Worm (Caenorhabditis elegans) whole organism, late embryonic: ENCODE results near the gene mrpl-45.

Experiments used
- C38D4.7 ChIP-seq: fragments of 200-800 bp; sonication (Bioruptor generic); optimal IDR thresholded peaks from 2 replicates; lab custom pipeline; 2018; ENCODE audit warnings: mild to moderate bottlenecking, missing genetic modification characterization, moderate library complexity, missing compliant biosample characterization
- T23F11.4 ChIP-seq: fragments of 200-800 bp; sonication (Bioruptor generic); optimal IDR thresholded peaks from 2 replicates; lab custom pipeline; 2018; ENCODE audit warnings: mild to moderate bottlenecking, missing genetic modification characterization, missing compliant biosample characterization
- ceh-18 ChIP-seq: sonication (generic microtip); optimal IDR thresholded peaks from 2 replicates; lab custom pipeline; 2016; ENCODE audit warnings: missing genetic modification characterization, missing compliant biosample characterization
- ceh-2 ChIP-seq: sonication (generic microtip); optimal IDR thresholded peaks from 2 replicates; lab custom pipeline; 2016; ENCODE audit warnings: missing genotype, missing genetic modification characterization, missing compliant biosample characterization
- ceh-34 ChIP-seq: sonication (generic microtip); optimal IDR thresholded peaks from 2 replicates; lab custom pipeline; 2016; ENCODE audit warnings: mild to moderate bottlenecking, missing genetic modification characterization, missing compliant biosample characterization
- ceh-9 ChIP-seq: sonication (generic microtip); optimal IDR thresholded peaks from 2 replicates; lab custom pipeline; 2016; ENCODE audit warnings: mild to moderate bottlenecking, missing genetic modification characterization, inconsistent platforms, missing compliant biosample characterization
- dve-1 ChIP-seq: sonication (generic microtip); optimal IDR thresholded peaks from 2 replicates; lab custom pipeline; 2017; ENCODE audit warnings: antibody characterized with exemption, mild to moderate bottlenecking, missing genetic modification characterization, missing compliant biosample characterization
- elt-4 ChIP-seq: sonication (generic microtip); optimal IDR thresholded peaks from 2 replicates; lab custom pipeline; 2016; ENCODE audit warnings: missing genetic modification characterization, missing compliant biosample characterization
- ets-4 ChIP-seq: sonication (generic microtip); optimal IDR thresholded peaks from 2 replicates; lab custom pipeline; 2016; ENCODE audit warnings: missing genetic modification characterization, missing compliant biosample characterization
- eyg-1 ChIP-seq: sonication (generic microtip); optimal IDR thresholded peaks from 2 replicates; lab custom pipeline; 2016; ENCODE audit warnings: missing genotype, missing genetic modification characterization, missing compliant biosample characterization
- fkh-6 ChIP-seq: sonication (generic microtip); optimal IDR thresholded peaks from 2 replicates; lab custom pipeline; 2016; ENCODE audit warnings: missing genetic modification characterization, missing compliant biosample characterization
- hlh-13 ChIP-seq: fragments of 200-800 bp; sonication (Bioruptor generic); optimal IDR thresholded peaks from 2 replicates; lab custom pipeline; 2018; ENCODE audit warnings: mild to moderate bottlenecking, missing genetic modification characterization, missing compliant biosample characterization
- hlh-15 ChIP-seq: sonication (generic microtip); optimal IDR thresholded peaks from 2 replicates; lab custom pipeline; 2016; ENCODE audit warnings: missing genetic modification characterization, missing compliant biosample characterization
- hlh-30 ChIP-seq: sonication (generic microtip); optimal IDR thresholded peaks from 2 replicates; lab custom pipeline; 2017; ENCODE audit warnings: antibody characterized with exemption, missing genetic modification characterization, missing compliant biosample characterization; ENCODE audit not compliant: insufficient read depth
- lim-6 ChIP-seq: sonication (generic microtip); optimal IDR thresholded peaks from 2 replicates; lab custom pipeline; 2016; ENCODE audit warnings: missing genetic modification characterization, missing compliant biosample characterization
- lin-11 ChIP-seq: fragments of 200-800 bp; sonication (Bioruptor generic); optimal IDR thresholded peaks from 2 replicates; lab custom pipeline; 2018; ENCODE audit warnings: mild to moderate bottlenecking, missing genetic modification characterization, missing compliant biosample characterization
- madf-2 ChIP-seq: sonication (generic microtip); optimal IDR thresholded peaks from 2 replicates; lab custom pipeline; 2017; ENCODE audit warnings: missing genetic modification characterization, missing compliant biosample characterization
- nfya-1 ChIP-seq: sonication (generic microtip); optimal IDR thresholded peaks from 2 replicates; lab custom pipeline; 2017; ENCODE audit warnings: missing genetic modification characterization, mild to moderate bottlenecking, missing compliant biosample characterization, antibody characterized with exemption, moderate library complexity
- pat-9 ChIP-seq: fragments of 200-800 bp; sonication (Bioruptor generic); optimal IDR thresholded peaks from 2 replicates; lab custom pipeline; 2018; ENCODE audit warnings: mild to moderate bottlenecking, missing genetic modification characterization, moderate library complexity, missing compliant biosample characterization
- pha-2 ChIP-seq: sonication (generic microtip); optimal IDR thresholded peaks from 2 replicates; lab custom pipeline; 2017; ENCODE audit warnings: mild to moderate bottlenecking, missing genetic modification characterization, missing compliant biosample characterization
- pha-4 ChIP-seq: fragments of 150-350 bp; optimal IDR thresholded peaks from 2 replicates; lab custom pipeline; 2018; ENCODE audit warnings: missing biosample characterization, missing genetic modification reagents, missing genetic modification characterization
- pqm-1 ChIP-seq: sonication (generic microtip); optimal IDR thresholded peaks from 2 replicates; lab custom pipeline; 2016; ENCODE audit warnings: missing genetic modification characterization, missing compliant biosample characterization
- pros-1 ChIP-seq: fragments of 150-350 bp; optimal IDR thresholded peaks from 2 replicates; lab custom pipeline; 2014; ENCODE audit warnings: missing biosample characterization, missing genetic modification reagents, missing genetic modification characterization
- rnt-1 ChIP-seq: sonication (generic microtip); optimal IDR thresholded peaks from 2 replicates; lab custom pipeline; 2016; ENCODE audit warnings: missing genetic modification characterization, missing compliant biosample characterization
- tbx-2 ChIP-seq: sonication (generic microtip); optimal IDR thresholded peaks from 2 replicates; lab custom pipeline; 2016; ENCODE audit warnings: missing genetic modification characterization, missing compliant biosample characterization
- tbx-7 ChIP-seq: sonication (generic microtip); optimal IDR thresholded peaks from 2 replicates; lab custom pipeline; 2016; ENCODE audit warnings: missing genotype, missing genetic modification characterization, missing compliant biosample characterization
- ttx-3 ChIP-seq: sonication (generic microtip); optimal IDR thresholded peaks from 2 replicates; lab custom pipeline; 2016; ENCODE audit warnings: missing genetic modification reagents, missing genetic modification characterization, missing compliant biosample characterization
- unc-55 ChIP-seq: sonication (generic microtip); optimal IDR thresholded peaks from 2 replicates; lab custom pipeline; 2017; ENCODE audit warnings: missing biosample characterization, missing genetic modification reagents, missing genetic modification characterization
- unc-86 ChIP-seq: sonication (generic microtip); optimal IDR thresholded peaks from 2 replicates; lab custom pipeline; 2016; ENCODE audit warnings: missing genetic modification characterization, missing compliant biosample characterization
- zip-5 ChIP-seq: sonication (generic microtip); optimal IDR thresholded peaks from 2 replicates; lab custom pipeline; 2016; ENCODE audit warnings: missing genetic modification characterization, missing compliant biosample characterization

mrpl-45 gene

DNA sequence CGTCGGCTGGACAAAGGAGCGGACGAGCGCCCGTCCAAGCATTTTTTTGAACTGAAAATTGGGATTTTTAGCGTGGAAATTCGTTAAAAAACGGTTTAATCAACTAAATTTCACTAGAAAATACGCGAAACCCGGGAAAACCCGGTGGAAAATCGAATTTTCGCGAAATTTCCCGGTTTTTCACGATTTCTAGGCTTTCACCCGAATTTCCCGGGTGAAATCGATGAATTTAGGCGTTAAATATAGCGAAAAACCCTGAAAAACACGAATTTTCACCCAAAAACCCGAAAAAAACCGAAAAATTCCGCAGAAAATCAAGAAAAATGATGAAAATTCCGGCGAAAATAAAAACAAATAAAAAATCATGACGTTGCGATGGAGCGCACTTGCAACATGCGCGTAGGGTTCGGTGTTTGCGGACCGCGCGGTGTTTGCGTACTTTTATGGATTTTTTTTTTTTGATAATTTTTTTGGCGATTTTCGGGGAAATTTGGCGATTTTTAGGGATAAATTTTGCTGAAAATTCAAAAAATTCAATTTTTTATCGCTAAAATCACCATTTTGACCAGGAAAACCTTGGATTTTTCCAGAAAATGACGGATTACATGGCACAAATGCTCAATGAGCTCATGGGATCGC, at the start of gene mrpl-45, which contains the start of gene Y119D3B.12 (continued):
- no peak for TF ChIP-seq ceh-9 (tag; lab: Kevin White, UChicago)
- TF ChIP-seq hlh-30 (tag; lab: Kevin White, UChicago): peak; percentile 24
- TF ChIP-seq ceh-18 (tag; lab: Kevin White, UChicago): peak; percentile 28
- no peak for TF ChIP-seq ets-4 (tag; lab: Kevin White, UChicago)
- no peak for TF ChIP-seq pha-4 (tag; lab: Kevin White, UChicago)
- TF ChIP-seq zip-5 (tag; lab: Kevin White, UChicago): no peak

DNA sequence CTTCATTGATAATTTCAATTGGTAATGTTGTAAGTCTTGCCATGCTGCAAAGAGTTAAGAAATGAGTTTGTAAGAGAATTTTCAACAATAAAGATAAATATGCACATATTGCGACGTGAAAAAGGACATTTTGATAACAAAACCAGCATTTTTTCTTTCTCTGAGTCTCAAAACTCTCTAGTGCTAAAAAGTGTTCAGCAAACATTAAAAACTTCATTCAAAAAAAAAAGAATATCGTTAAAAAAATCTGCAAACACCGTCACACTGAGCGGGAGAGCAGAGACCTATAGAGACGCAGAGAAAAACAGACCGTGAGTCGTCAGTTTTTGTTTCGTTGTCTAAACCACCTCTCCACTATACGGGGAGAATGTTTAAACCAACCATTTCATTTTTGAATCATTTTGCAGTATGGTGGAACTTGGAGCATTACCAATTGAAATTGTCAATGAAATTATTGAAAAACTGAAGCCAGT, 47.3 kb upstream of the mrpl-45 start, which contains the start of the genes fbxa-76 and fbxa-77:
fbxa-76 (minus strand) TSS at position 51 of the 473 bp plus-strand sequence.
fbxa-77 (plus strand) TSS at position 365 of the 473 bp plus-strand sequence.
- no peak for TF ChIP-seq fkh-6
- no peak for TF ChIP-seq pqm-1 (tag; lab: Kevin White, UChicago)

DNA sequence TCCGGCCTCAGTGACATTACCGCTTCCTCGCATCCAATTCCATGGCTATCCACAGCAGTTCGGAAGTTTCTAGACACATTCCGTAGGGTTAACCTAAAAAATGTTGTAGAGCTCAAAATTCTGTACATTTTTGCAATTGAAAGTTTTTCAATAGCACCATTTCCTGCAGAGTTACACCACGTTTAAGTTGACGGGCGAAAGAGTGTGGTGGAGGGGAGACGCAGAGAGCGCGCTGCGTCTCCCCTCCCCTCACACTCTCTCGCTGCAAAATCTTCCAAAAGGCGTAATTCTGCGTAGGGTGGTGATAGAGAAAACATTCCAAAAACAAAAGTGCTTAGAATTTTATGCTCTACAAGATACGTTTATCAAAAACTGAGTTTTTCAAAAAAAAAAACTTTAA, 46.5 kb upstream of the mrpl-45 start:
- TF ChIP-seq C38D4.7 (GFP tag; lab: Kevin White, UChicago) (no peak), eyg-1 (tag; lab: Kevin White, UChicago) (no peak), hlh-13 (GFP tag; lab: Kevin White, UChicago) (no peak)

DNA sequence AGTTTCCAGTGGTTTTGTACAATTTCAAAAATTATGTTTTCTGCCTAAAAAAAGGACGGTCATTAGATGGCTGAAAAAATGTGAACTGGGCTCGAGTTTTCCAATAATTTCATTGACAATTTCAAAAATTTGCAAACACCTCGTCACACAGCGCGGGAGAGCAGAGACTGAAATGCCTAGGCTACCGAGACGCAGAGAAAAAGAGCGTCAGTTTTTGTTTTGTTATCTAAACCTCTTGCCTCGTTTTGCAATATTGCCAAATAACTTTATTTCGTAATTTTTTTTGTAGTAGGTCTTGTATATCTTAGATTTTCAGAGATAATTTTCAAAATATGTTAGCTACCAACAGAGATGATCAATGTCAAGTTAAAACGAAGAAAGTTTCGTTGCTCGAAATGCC, 41.4 kb upstream of the mrpl-45 start, which contains the start of gene fbxa-63:
fbxa-63 (plus strand) TSS at position 310 of the 400 bp plus-strand sequence.
- no peak for TF ChIP-seq pha-2 (tag; lab: Kevin White, UChicago)
- TF ChIP-seq nfya-1 (tag; lab: Kevin White, UChicago): peak; percentile 30

DNA sequence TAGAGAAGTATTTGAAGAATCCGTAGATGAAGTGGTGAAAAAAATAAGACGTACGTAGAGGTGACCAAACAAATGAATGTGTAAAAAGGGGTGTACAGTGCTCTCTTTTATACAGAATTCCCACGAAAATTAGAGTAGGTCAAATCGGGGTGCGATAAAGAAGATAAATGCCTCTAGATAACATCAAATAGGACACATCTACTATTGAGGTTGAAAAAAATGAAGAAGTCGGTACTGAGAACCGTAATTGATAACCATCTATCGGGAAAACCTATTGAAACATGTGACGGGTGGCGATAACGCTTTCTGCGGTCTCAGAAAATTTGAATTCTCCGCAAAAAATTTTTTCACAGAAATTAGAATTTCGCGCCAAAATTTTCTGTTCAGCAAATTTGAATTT, 36.9 kb upstream of the mrpl-45 start, which contains the start of gene fbxa-61:
fbxa-61 (plus strand) TSS at position 345 of the 400 bp plus-strand sequence.
- TF ChIP-seq rnt-1 (tag; lab: Kevin White, UChicago) (peak; percentile 18), T23F11.4 (no peak)

DNA sequence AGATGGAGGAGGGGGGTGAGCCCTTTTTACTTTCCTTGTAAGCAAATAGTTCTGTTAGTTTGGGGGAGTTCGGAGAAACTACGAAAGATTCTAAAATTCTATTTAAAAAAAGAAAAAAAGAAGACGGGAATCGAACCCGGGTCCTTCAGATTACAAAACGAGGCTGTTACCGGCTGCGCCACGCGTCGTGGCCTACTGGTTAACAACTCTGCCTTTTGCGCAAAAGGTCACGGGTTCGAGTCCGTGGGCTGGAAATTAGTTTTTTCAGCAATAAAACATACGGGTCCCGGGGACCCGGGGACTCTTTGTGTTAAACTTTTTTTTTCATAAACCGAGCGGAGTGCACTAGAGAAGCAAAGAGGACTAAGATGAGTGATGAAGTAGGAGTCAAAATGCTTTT, 29.4 kb upstream of the mrpl-45 start:
- TF ChIP-seq unc-55 (peak; percentile 22), unc-86 (tag; lab: Kevin White, UChicago) (no peak)

DNA sequence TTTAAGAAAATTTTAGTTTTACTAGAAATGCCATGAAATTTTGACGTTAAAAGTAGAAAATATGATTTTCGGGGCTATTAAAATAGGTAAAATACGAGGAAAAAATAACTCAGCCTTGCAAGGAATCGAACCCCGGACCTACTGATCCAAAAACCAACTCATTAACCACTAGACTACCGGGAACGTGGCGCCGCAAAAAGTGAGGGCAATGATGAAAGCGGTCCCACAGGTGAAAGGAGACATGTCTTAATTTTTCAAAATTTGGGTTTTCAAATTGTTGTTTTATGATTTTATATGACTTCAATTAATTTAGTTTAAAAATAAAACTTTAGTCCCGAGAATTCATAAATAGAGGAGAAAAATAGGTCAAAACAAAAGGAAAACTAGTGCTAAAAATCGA, 28.9 kb upstream of the mrpl-45 start:
- TF ChIP-seq C38D4.7 (GFP tag; lab: Kevin White, UChicago) (no peak), lin-11 (tag; lab: Kevin White, UChicago) (no peak), pha-4 (tag; lab: Kevin White, UChicago) (no peak), pros-1 (tag; lab: Kevin White, UChicago) (no peak), tbx-7 (tag; lab: Kevin White, UChicago) (no peak), lim-6 (no peak), hlh-30 (tag; lab: Kevin White, UChicago) (no peak), elt-4 (tag; lab: Kevin White, UChicago) (no peak), madf-2 (no peak), unc-86 (tag; lab: Kevin White, UChicago) (no peak), pat-9 (tag; lab: Kevin White, UChicago) (no peak), pha-2 (tag; lab: Kevin White, UChicago) (no peak), hlh-15 (tag; lab: Kevin White, UChicago) (no peak), tbx-2 (tag; lab: Kevin White, UChicago) (no peak), dve-1 (no peak), rnt-1 (tag; lab: Kevin White, UChicago) (no peak), ttx-3 (tag; lab: Kevin White, UChicago) (no peak), ceh-34 (tag; lab: Kevin White, UChicago) (no peak), ceh-2 (tag; lab: Kevin White, UChicago) (no peak)
